Fruit fly (Drosophila melanogaster) ovary, adult (tissue): ENCODE measurements around the gene CG13047.

Experiments used
- CG17801 ChIP-seq: fragments of 200-800 bp; optimal IDR thresholded peaks from 2 replicates; lab custom pipeline; 2019; ENCODE audit warnings: missing biosample characterization, mild to moderate bottlenecking, missing genetic modification characterization, moderate library complexity; ENCODE audit not compliant: partially characterized antibody

CG13047 gene

DNA sequence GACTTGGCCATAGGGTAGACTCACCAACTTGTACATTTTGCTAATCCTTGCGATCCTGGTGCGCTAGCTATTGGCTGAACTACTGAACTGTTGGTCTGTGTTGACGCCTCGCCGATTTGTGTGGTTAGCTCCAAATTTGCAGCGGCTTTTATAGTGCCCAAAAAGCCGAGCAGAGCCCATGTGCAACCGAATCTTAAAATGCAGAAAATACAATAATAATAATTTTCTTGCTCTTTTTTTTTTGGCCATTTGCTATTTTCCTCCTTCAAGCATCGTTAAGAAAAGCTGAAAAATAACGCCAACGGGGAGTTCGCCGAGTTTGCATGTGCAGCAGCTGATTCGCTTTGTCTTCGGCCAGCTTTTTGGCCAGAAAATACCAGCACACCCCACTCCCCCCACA lies 23.2 kb upstream of the CG13047 start, which contains the start of gene CG13042:
Gene CG13042 (minus strand): TSS at position 101 of the 400 bp plus-strand sequence.
- no peak for TF ChIP-seq CG17801

DNA sequence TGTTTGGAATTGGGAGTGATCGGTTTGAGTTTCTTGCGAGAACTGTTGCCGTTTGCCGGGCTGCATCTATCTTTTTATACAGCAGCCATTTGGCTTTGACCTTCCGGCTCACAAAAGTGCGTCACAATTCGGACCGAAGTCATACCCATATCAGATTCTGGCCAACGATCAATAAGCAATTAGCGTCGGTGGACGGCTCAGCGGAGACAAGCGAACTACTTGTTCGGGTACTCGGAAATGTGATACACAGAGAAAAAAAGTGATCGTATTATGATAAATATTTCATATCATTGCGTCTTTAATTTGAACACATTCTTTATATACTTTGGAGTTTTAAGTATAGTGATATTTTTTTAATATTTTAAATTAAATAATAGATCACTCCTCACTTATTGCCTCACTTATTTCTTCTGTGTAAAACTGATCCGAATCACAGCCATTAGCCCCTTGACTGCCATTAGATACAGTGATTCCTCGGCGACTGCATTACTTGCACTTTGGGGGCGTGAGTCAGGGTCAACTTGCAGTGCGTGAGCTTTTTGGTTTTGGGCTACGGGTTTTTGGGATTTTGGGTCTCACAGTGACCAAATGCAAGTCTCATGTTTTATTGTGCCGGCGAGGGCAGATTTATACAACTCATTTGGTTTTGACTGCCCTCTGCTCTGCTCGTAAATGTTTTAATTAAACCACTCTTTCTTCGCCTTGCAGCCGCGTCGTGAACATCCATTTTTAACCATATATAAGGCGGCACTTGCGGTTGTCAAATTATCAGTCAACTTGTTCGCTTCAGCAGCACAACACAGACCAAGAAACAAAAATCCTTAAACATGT lies 20.8 kb upstream of the CG13047 start, which contains the start of the genes CG13043 and CG13063:
Gene CG13043 (minus strand): TSS at position 51 of the 831 bp plus-strand sequence.
Gene CG13063 (plus strand): TSS at position 781 of the 831 bp plus-strand sequence.
- no peak for TF ChIP-seq CG17801

DNA sequence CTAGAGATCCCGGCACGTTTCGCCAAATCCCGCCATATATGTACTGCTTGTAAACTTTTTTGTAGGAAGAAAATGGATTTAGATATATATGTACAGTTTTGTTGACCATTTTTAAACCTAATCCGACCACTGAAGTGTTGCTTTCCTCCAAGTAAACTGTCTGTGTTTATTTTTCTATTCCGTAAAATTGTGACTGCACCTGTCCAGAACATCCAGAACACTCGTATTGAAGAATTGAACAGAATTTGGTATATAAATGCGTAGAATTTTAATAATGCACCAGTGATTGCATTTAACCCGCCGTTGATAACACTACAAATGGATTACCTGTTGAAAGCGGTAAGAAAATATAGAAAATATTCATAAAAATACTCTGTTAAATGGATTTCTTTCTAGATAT lies 18.8 kb upstream of the CG13047 start, which contains the start of gene CG43249:
Gene CG43249 (plus strand): TSS at position 301 of the 400 bp plus-strand sequence.
- TF ChIP-seq CG17801 = no peak

DNA sequence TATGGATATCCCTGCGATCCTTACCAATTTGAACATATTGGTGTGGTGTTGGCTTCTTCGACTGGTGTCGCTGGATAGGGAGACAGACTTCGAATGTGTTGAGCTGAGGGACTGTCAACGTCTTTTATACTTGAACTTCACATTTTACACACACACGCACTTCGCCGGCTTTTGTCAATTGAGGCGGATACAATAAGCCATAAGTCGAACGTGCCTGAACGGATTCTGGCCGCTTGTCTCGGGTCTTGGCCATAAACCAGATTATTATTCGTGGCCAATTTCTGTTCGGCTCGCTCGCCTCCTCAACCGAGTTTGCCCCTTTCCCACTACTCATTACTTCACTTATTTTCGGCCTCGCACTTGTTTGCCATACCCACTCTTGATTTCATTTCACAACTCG lies 17.9 kb upstream of the CG13047 start, which contains the start of gene CG13044:
Gene CG13044 (minus strand): TSS at position 101 of the 400 bp plus-strand sequence.
- TF ChIP-seq CG17801 = no peak

DNA sequence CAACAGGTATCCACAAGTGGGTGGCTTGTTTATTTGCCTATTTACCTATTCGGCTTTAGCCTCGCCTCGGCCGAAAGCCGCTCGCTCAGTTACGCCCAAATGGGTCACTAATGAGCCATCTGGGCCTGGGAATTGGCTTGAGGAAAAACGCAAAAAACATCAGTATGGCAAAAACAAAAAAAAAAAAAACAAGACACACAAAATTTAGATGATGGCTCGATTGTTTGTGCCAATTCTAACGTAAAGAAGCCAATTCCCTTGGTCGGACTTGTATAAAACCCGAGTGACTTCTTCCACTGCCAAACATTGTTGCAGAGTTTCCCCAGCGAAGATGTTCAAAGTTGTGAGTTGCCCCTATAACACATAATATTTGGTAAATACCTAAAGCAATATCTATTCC lies 16.0 kb upstream of the CG13047 start, which contains the start of gene CG4982:
Gene CG4982 (plus strand): TSS at position 301 of the 400 bp plus-strand sequence.
- TF ChIP-seq CG17801 = no peak

DNA sequence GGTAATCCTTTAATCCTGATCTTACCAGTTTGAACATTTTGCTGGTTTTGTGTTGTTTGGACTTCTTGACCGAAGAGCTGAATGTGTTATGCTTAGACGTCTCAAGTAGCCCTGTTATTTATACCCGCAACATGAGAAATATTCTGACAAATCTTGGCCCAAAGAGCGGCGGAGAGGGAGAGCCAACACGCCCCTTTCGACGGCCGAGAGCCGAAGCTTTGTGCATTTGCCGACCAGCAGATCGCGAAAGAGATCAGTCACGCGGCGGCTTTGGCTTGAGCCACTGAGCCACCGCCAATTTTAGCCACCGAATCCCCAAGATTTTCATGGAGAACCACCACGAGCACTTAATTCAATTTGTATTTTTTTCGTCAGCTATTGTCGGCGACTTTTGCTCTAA lies 10.3 kb upstream of the CG13047 start, which contains the start of gene CG4962:
Gene CG4962 (minus strand): TSS at position 101 of the 400 bp plus-strand sequence.
- no peak for TF ChIP-seq CG17801

DNA sequence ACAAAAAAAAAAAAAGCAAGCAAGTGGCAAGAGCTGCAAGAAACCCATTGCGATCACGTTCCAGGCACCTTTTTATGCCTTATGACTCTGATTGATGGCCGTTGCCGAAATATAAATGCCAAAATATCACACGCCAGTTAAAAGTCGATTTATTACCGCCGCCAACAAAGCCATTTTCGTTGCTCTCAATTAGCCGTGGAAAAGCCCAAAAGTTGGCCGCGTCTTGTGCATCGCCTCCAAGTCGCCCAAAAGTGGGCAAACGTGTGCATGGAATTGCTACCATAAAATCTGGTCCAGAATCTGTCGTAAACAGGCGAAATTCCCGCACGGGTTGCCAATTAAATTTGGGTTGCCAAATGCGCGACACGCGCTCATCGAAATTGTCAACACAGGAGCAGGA lies 6.5 kb upstream of the CG13047 start:
- TF ChIP-seq CG17801 = no peak

DNA sequence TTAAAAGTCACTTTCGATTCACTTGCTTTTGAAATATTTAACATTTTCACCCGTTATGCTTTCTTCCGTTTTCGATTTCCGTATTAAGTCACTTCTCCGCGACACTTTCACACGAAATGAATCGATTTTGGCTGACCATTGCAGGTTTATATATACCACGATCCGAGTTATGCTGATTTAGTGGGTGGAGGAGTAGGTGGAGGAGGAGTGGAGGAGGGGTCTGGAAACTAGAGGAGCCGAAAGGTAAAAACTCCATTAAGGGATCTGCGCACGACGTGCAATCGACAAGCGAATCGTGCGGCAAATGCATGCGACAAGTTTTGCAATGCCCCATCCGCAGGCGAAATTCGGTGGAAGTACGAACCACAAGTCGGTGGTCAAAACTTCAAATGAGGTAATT lies 5.7 kb upstream of the CG13047 start, which contains the start of gene CG13045:
Gene CG13045 (minus strand): TSS at position 101 of the 400 bp plus-strand sequence.
- no peak for TF ChIP-seq CG17801

DNA sequence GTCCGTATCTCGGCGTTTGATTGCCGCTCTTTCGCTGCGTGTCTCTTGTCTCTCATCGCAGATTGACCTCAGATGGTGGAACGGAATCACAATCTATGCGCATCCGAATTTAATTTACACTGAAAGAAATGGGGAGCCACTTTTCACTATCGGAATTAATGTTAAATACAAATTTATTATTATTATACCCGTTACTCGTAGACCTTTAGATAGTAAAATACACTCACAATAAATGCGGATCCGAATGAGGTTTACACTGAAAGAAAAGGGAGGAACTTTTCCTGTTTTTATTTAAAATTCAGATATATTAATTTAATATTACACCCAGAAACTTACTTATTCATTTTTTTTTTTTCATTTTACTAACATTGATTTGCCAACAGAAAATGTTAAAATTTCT lies 3.9 kb upstream of the CG13047 start:
- TF ChIP-seq CG17801 = no peak

DNA sequence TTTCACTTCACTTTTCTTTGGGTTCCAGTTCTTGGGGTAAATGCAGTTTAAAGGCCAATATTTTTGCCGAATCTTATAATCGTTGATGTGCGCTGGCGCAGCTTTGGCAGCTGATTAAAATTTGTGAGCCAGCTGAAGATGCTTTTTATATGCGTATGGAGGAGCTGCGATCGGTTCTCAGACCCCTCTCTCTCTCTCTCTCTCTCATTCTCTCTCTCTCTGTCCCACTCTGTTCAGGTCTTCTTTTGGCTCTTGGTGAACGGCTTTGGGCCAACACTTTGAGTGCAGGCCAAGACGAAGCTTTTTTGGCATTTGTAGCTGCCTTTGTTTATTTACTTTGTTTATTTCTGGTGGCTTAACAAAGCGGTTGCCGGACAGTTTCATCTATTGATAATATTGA lies 3.1 kb upstream of the CG13047 start, which contains the start of gene CG13046:
Gene CG13046 (minus strand): TSS at position 101 of the 400 bp plus-strand sequence.
- TF ChIP-seq CG17801 = no peak

DNA sequence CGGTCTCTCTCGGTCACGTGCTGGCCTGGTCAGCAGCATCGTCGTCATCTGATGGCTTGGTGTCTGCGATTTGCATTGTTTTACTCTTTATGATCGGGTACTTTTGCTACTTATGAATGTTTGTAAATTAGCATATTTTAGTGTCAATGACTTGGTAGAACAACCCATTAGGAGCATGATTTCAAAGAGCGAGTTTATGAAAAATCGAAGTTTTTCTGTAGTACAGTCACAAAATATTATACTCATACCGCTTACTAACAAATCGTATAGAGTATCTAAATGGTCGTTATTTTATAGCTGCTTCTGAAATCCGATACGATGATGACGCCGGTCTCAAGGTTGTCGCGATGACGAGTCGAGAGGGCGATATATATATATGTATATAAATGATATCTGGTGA lies 1.1 kb upstream of the CG13047 start:
- no peak for TF ChIP-seq CG17801

DNA sequence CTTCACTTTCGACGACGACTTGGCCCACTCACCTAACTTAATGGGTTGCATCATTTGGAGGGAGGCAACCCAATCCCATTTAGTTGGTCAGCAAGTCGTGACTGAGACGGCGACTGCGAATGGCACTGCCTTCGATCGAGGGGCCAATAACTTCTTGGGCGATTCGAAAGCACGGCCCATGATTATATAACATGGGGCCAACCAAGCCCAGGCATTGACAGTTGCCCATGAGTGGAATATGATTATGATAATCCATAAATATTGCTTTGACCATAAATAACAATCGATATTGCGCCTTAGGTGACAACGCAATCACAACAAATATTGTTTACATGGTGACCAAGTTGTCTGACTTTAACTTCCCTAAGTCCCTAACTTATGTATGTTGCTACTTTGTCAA lies 1.4 kb downstream of the CG13047 start, which contains the start of gene CG13048:
Gene CG13048 (minus strand): TSS at position 101 of the 400 bp plus-strand sequence.
- TF ChIP-seq CG17801 = no peak

DNA sequence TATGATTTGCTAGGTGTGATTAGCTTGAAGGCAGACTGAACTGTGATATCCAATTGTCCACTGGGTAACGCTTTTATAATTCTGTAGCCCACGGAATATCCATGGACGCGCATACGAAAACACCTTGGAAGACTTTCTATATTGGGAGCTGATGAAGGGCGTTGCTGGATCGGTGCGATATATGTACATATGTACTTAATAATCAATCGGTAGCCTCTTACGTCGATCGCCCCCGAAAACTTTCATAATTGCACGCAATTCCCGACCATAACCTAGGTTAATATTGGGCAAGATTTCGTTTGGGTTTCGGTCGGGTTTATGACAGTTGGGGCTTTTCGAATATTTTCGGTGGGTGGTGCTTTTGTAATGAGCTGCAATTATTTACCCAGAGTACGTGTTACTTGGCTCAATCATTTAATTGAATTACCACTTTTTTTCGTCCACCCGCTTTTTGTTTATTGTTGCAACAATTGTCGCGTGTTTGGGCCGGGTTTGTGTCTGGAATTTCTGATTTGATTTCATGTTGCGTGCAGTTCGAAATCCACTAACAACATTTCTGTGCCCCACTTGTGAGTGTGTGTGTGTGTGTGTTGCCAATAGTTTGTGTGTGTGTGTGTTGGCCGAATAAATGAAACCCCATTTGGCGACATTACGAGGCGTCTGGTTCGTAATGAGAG lies 3.2 kb downstream of the CG13047 start, which contains the start of gene CG13049:
Gene CG13049 (minus strand): TSS at position 51 of the 677 bp plus-strand sequence.
- no peak for TF ChIP-seq CG17801

DNA sequence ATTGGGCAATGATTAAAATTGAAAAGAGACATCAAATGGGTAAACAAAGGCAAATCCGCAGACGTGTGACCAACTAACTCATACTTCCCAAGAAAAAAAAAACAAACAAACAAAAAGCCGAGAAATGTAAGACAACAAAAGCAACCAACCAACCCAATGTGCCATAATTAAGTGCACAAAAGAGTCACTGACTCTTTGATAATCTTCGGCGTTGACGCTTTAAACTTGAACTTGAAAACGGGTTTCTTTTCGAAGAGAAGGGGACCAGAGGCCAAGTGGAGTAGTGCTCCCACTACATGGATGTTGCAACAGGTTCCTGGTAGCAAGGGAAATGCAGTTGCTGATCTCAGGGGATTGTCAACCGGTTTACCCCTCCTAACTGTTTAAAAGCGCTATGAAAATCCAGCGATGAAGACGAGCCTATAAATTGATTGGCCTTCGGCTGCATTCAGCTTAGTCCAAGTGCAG lies 5.2 kb downstream of the CG13047 start, which contains the start of gene CG13064:
Gene CG13064 (plus strand): TSS at position 418 of the 468 bp plus-strand sequence.
- no peak for TF ChIP-seq CG17801

DNA sequence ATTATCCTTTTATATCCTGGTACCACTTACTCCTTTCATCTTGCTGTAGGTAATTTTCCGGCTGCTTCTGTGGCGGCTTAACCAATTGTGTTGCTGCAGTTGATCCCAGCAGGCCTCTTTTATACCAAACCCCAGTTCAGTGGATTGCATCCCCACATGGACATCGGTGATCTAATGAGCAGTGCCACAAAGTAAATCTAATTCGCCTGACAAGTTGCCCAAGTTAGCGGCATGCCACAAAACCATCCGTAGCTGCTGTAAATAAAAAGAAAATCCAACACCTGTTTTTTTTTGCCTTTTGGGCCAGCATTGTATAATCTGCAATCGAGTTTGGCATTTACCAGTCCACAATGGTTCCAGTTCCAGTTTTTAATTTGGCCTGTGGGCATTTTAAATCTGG lies 6.0 kb downstream of the CG13047 start, which contains the start of gene CG13050:
Gene CG13050 (minus strand): TSS at position 101 of the 400 bp plus-strand sequence.
- no peak for TF ChIP-seq CG17801

DNA sequence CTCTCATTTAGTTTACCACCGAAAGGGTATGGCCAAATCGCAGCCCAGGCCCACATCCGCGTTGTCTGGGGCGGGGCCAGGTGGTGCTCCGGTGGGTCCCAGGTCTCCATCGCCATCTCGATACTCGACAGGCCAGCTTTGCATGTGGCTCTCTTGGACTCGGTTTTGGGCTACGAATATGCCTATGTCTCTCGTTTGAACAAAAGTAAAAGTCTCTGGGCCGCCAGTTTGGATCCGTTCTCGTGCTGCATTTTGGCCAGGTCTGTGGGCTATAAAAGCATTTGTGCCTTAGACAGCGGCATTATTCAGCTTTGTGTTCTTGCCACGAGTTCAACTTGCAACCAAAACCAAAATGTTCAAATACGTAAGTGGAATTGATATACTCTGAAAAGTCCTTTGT lies 8.1 kb downstream of the CG13047 start, which contains the start of gene CG13065:
Gene CG13065 (plus strand): TSS at position 301 of the 400 bp plus-strand sequence.
- no peak for TF ChIP-seq CG17801
